Worm (Caenorhabditis elegans) whole organism, L3 larva: ENCODE results near the gene tbb-1.
A peak's percentile ranks its signal among the peaks of the same experiment; 100 is the strongest.

ENCODE experiments used
- R02D3.7 ChIP-seq: fragments of 150-350 bp; optimal IDR thresholded peaks from 2 replicates; lab custom pipeline; 2014; ENCODE audit warnings: missing biosample characterization, missing genetic modification characterization
- ZK546.5 ChIP-seq: sonication (generic microtip); optimal IDR thresholded peaks from 2 replicates; lab custom pipeline; 2017; ENCODE audit warnings: missing biosample characterization, missing genetic modification characterization
- aly-2 ChIP-seq: fragments of 150-350 bp; optimal IDR thresholded peaks from 2 replicates; lab custom pipeline; 2014; ENCODE audit warnings: missing biosample characterization, missing genetic modification characterization
- ama-1 ChIP-seq: fragments of 150-350 bp; optimal IDR thresholded peaks from 2 replicates; lab custom pipeline; 2018
- ceh-16 ChIP-seq: sonication (generic microtip); optimal IDR thresholded peaks from 2 replicates; lab custom pipeline; 2017; ENCODE audit warnings: missing biosample characterization, missing genetic modification characterization
- ceh-28 ChIP-seq: fragments of 150-350 bp; optimal IDR thresholded peaks from 2 replicates; lab custom pipeline; 2014; ENCODE audit warnings: missing biosample characterization, missing genetic modification reagents, missing genetic modification characterization
- ceh-82 ChIP-seq: fragments of 150-350 bp; optimal IDR thresholded peaks from 2 replicates; lab custom pipeline; 2014; ENCODE audit warnings: missing biosample characterization, missing genetic modification characterization
- ceh-9 ChIP-seq: sonication (generic microtip); optimal IDR thresholded peaks from 2 replicates; lab custom pipeline; 2018; ENCODE audit warnings: missing biosample characterization, missing genetic modification characterization
- daf-12 ChIP-seq: fragments of 150-350 bp; optimal IDR thresholded peaks from 2 replicates; lab custom pipeline; 2014; ENCODE audit warnings: missing biosample characterization, missing genetic modification reagents, missing genetic modification characterization
- egl-27 ChIP-seq: sonication (generic microtip); optimal IDR thresholded peaks from 4 replicates; lab custom pipeline; 2017; ENCODE audit warnings: missing biosample characterization, missing genetic modification reagents, missing genetic modification characterization
- egl-5 ChIP-seq: fragments of 150-350 bp; optimal IDR thresholded peaks from 2 replicates; lab custom pipeline; 2017; ENCODE audit warnings: missing biosample characterization, missing genetic modification reagents, missing genetic modification characterization, inconsistent platforms
- elt-1 ChIP-seq: fragments of 150-350 bp; optimal IDR thresholded peaks from 2 replicates; lab custom pipeline; 2014; ENCODE audit warnings: missing biosample characterization, missing genetic modification characterization
- elt-2 ChIP-seq: sonication (generic microtip); optimal IDR thresholded peaks from 2 replicates; lab custom pipeline; 2016; ENCODE audit warnings: missing genetic modification reagents, mild to moderate bottlenecking, missing genetic modification characterization, missing compliant biosample characterization
- eor-1 ChIP-seq, 2 experiments: fragments of 150-350 bp; optimal IDR thresholded peaks; 2 replicates each; lab custom pipeline; 2014 to 2018; ENCODE audit warnings: missing biosample characterization in 2 of 2, missing genetic modification characterization in 2 of 2
- fkh-10 ChIP-seq: sonication (generic microtip); optimal IDR thresholded peaks from 2 replicates; lab custom pipeline; 2017; ENCODE audit warnings: missing biosample characterization, missing genetic modification reagents, missing genetic modification characterization
- fkh-2 ChIP-seq: fragments of 150-350 bp; optimal IDR thresholded peaks from 2 replicates; lab custom pipeline; 2014; ENCODE audit warnings: missing biosample characterization, missing genetic modification reagents, missing genetic modification characterization
- fos-1 ChIP-seq: fragments of 150-350 bp; optimal IDR thresholded peaks from 2 replicates; lab custom pipeline; 2014; ENCODE audit warnings: missing biosample characterization, missing genetic modification characterization
- hmg-11 ChIP-seq: sonication (generic microtip); optimal IDR thresholded peaks from 2 replicates; lab custom pipeline; 2016; ENCODE audit warnings: missing genetic modification characterization, missing compliant biosample characterization
- jun-1 ChIP-seq: fragments of 150-350 bp; optimal IDR thresholded peaks from 2 replicates; lab custom pipeline; 2014; ENCODE audit warnings: missing biosample characterization, missing genetic modification reagents, missing genetic modification characterization
- lin-39 ChIP-seq: fragments of 150-350 bp; optimal IDR thresholded peaks from 2 replicates; lab custom pipeline; 2018; ENCODE audit warnings: missing biosample characterization, missing genetic modification reagents, missing genetic modification characterization
- lsy-12 ChIP-seq: sonication (generic microtip); optimal IDR thresholded peaks from 2 replicates; lab custom pipeline; 2016; ENCODE audit warnings: mild to moderate bottlenecking, missing genetic modification characterization, missing compliant biosample characterization
- mml-1 ChIP-seq: fragments of 150-350 bp; sonication (generic microtip); optimal IDR thresholded peaks from 3 replicates; lab custom pipeline; 2014; ENCODE audit warnings: missing biosample characterization, missing genetic modification characterization
- nfya-1 ChIP-seq: sonication (generic microtip); optimal IDR thresholded peaks from 2 replicates; lab custom pipeline; 2017; ENCODE audit warnings: missing genetic modification characterization, mild to moderate bottlenecking, missing compliant biosample characterization, antibody characterized with exemption, moderate library complexity; ENCODE audit not compliant: insufficient read depth
- nhr-11 ChIP-seq: fragments of 150-350 bp; optimal IDR thresholded peaks from 2 replicates; lab custom pipeline; 2014; ENCODE audit warnings: missing biosample characterization, missing genetic modification characterization
- nhr-12 ChIP-seq: fragments of 150-350 bp; optimal IDR thresholded peaks from 2 replicates; lab custom pipeline; 2014; ENCODE audit warnings: missing biosample characterization, missing genetic modification characterization
- nhr-23 ChIP-seq: fragments of 150-350 bp; optimal IDR thresholded peaks from 2 replicates; lab custom pipeline; 2014; ENCODE audit warnings: missing biosample characterization, missing genetic modification reagents, missing genetic modification characterization
- nhr-237 ChIP-seq: fragments of 150-350 bp; optimal IDR thresholded peaks from 2 replicates; lab custom pipeline; 2014; ENCODE audit warnings: missing biosample characterization, missing genetic modification characterization
- nhr-25 ChIP-seq: sonication (generic microtip); optimal IDR thresholded peaks from 2 replicates; lab custom pipeline; 2017; ENCODE audit warnings: missing biosample characterization, missing genetic modification characterization
- nhr-28 ChIP-seq: fragments of 150-350 bp; optimal IDR thresholded peaks from 2 replicates; lab custom pipeline; 2014; ENCODE audit warnings: missing biosample characterization, missing genetic modification characterization
- nhr-43 ChIP-seq: sonication (generic microtip); optimal IDR thresholded peaks from 2 replicates; lab custom pipeline; 2016; ENCODE audit warnings: mild to moderate bottlenecking, missing genetic modification characterization, missing compliant biosample characterization; ENCODE audit not compliant: poor library complexity, severe bottlenecking
- nhr-76 ChIP-seq: fragments of 150-350 bp; sonication (generic microtip); optimal IDR thresholded peaks from 5 replicates; lab custom pipeline; 2014; ENCODE audit warnings: missing biosample characterization, missing genetic modification characterization
- nhr-77 ChIP-seq: fragments of 150-350 bp; optimal IDR thresholded peaks from 2 replicates; lab custom pipeline; 2014; ENCODE audit warnings: missing biosample characterization, missing genetic modification characterization
- pha-4 ChIP-seq: fragments of 150-350 bp; optimal IDR thresholded peaks from 2 replicates; lab custom pipeline; 2014; ENCODE audit warnings: missing biosample characterization, missing genetic modification reagents, missing genetic modification characterization
- pqm-1 ChIP-seq: fragments of 150-350 bp; optimal IDR thresholded peaks from 2 replicates; lab custom pipeline; 2017; ENCODE audit warnings: missing biosample characterization, missing genetic modification characterization, inconsistent platforms
- sea-2 ChIP-seq: fragments of 150-350 bp; sonication (generic microtip); optimal IDR thresholded peaks from 4 replicates; lab custom pipeline; 2014; ENCODE audit warnings: missing biosample characterization, missing genetic modification reagents, missing genetic modification characterization
- snpc-4 ChIP-seq: fragments of 150-350 bp; optimal IDR thresholded peaks from 2 replicates; lab custom pipeline; 2014; ENCODE audit warnings: missing biosample characterization, missing genetic modification characterization
- tbx-2 ChIP-seq: sonication (generic microtip); optimal IDR thresholded peaks from 2 replicates; lab custom pipeline; 2016; ENCODE audit warnings: mild to moderate bottlenecking, missing genetic modification characterization, missing compliant biosample characterization
- unc-39 ChIP-seq: sonication (generic microtip); optimal IDR thresholded peaks from 4 replicates; lab custom pipeline; 2017; ENCODE audit warnings: missing biosample characterization, missing genetic modification characterization
- zag-1 ChIP-seq: fragments of 150-350 bp; optimal IDR thresholded peaks from 2 replicates; lab custom pipeline; 2014; ENCODE audit warnings: missing biosample characterization, missing genetic modification characterization
- ztf-11 ChIP-seq: fragments of 150-350 bp; optimal IDR thresholded peaks from 2 replicates; lab custom pipeline; 2014; ENCODE audit warnings: missing biosample characterization, missing genetic modification characterization
- ztf-4 ChIP-seq: fragments of 150-350 bp; optimal IDR thresholded peaks from 2 replicates; lab custom pipeline; 2014; ENCODE audit warnings: missing biosample characterization, missing genetic modification characterization

Gene tbb-1

ce11 chrIII:10747620-10748479, 5.6 kb upstream of the tbb-1 start, which contains the start of the genes ran-1 and dkc-1 (continued):
- TF ChIP-seq unc-39 (tag; lab: Kevin White, UChicago), result no peak
- TF ChIP-seq nfya-1 (tag; lab: Kevin White, UChicago), result peak; percentile 93
- no peak for TF ChIP-seq nhr-12 (tag; lab: Kevin White, UChicago)
- TF ChIP-seq nhr-237 (tag; lab: Kevin White, UChicago), result no peak
- TF ChIP-seq ceh-28 (tag; lab: Kevin White, UChicago), result peak; percentile 74
- no peak for TF ChIP-seq jun-1
- TF ChIP-seq pqm-1 (tag; lab: Kevin White, UChicago), result peak; percentile 15
- TF ChIP-seq egl-27 (tag; lab: Kevin White, UChicago), result no peak
- no peak for TF ChIP-seq fkh-2
- no peak for TF ChIP-seq nhr-11
- no peak for TF ChIP-seq sea-2 (GFP tag; lab: Kevin White, UChicago)
- no peak for TF ChIP-seq nhr-43 (tag; lab: Kevin White, UChicago)
- peak; percentile 59 for TF ChIP-seq egl-5 (tag; lab: Kevin White, UChicago)
- peak; percentile 73 for TF ChIP-seq nhr-25 (tag; lab: Kevin White, UChicago)
- TF ChIP-seq fos-1 (tag; lab: Kevin White, UChicago), result no peak
- no peak for TF ChIP-seq fkh-10 (GFP tag; lab: Kevin White, UChicago)
- TF ChIP-seq elt-1 (tag; lab: Kevin White, UChicago), result no peak
- TF ChIP-seq lin-39, result peak; percentile 75
- TF ChIP-seq nhr-23 (tag; lab: Kevin White, UChicago), result peak; percentile 55
- no peak for TF ChIP-seq ceh-16 (tag; lab: Kevin White, UChicago)

ce11 chrIII:10746406-10746807, 4.2 kb upstream of the tbb-1 start:
- TF ChIP-seq ceh-82 (tag; lab: Kevin White, UChicago) (peak; percentile 14), hmg-11 (tag; lab: Kevin White, UChicago) (no peak), nhr-43 (tag; lab: Kevin White, UChicago) (peak; percentile 20), sea-2 (GFP tag; lab: Kevin White, UChicago) (no peak), elt-2 (peak; percentile 8)

- TF ChIP-seq elt-2 (no peak), ceh-9 (tag; lab: Kevin White, UChicago) (no peak), ceh-82 (tag; lab: Kevin White, UChicago) (no peak), hmg-11 (tag; lab: Kevin White, UChicago) (no peak), lin-39 (no peak), ZK546.5 (tag; lab: Kevin White, UChicago) (no peak), nhr-28 (tag; lab: Kevin White, UChicago) (no peak), zag-1 (no peak), aly-2 (tag; lab: Kevin White, UChicago) (no peak)
These were observed 1.7 kb downstream of the tbb-1 start, which contains the start of gene K01G5.8 for ce11 chrIII:10740518-10740917. K01G5.8 (minus strand) TSS chrIII:10740772.

ce11 chrIII:10739902-10740301, 2.3 kb downstream of the tbb-1 start:
- TF ChIP-seq R02D3.7 (no peak), nfya-1 (tag; lab: Kevin White, UChicago) (peak; percentile 79), ZK546.5 (tag; lab: Kevin White, UChicago) (no peak), ceh-16 (tag; lab: Kevin White, UChicago) (no peak), nhr-23 (tag; lab: Kevin White, UChicago) (peak; percentile 37), hmg-11 (tag; lab: Kevin White, UChicago) (peak; percentile 66), daf-12 (tag; lab: Kevin White, UChicago) (no peak), fkh-2 (no peak), nhr-77 (tag; lab: Kevin White, UChicago) (no peak), eor-1 (tag; optimal IDR thresholded peaks at IDR 0.05; lab: Kevin White, UChicago) (no peak), jun-1 (no peak), ceh-9 (tag; lab: Kevin White, UChicago) (no peak), nhr-12 (tag; lab: Kevin White, UChicago) (no peak), elt-2 (peak; percentile 45), nhr-11 (no peak), ama-1 (peak; percentile 56), lsy-12 (tag; lab: Kevin White, UChicago) (no peak), unc-39 (tag; lab: Kevin White, UChicago) (no peak), ztf-4 (tag; lab: Kevin White, UChicago) (no peak), lin-39 (peak; percentile 52), fos-1 (tag; lab: Kevin White, UChicago) (no peak), mml-1 (tag; lab: Kevin White, UChicago) (no peak), egl-5 (tag; lab: Kevin White, UChicago) (no peak), elt-1 (tag; lab: Kevin White, UChicago) (no peak), nhr-76 (tag; lab: Kevin White, UChicago) (no peak), pha-4 (tag; lab: Kevin White, UChicago) (peak; percentile 37), fkh-10 (GFP tag; lab: Kevin White, UChicago) (no peak), aly-2 (tag; lab: Kevin White, UChicago) (no peak), nhr-43 (tag; lab: Kevin White, UChicago) (no peak), sea-2 (GFP tag; lab: Kevin White, UChicago) (no peak), ceh-82 (tag; lab: Kevin White, UChicago) (no peak), nhr-25 (tag; lab: Kevin White, UChicago) (peak; percentile 33), ztf-11 (no peak), tbx-2 (tag; lab: Kevin White, UChicago) (no peak), snpc-4 (tag; lab: Kevin White, UChicago) (peak; percentile 16)
